Worm (Caenorhabditis elegans) whole organism, late embryonic: Measurements from ENCODE around the gene nse-4.

Experiments used
- C08G9.2 ChIP-seq: sonication (generic microtip); optimal IDR thresholded peaks from 2 replicates; lab custom pipeline; 2016; ENCODE audit warnings: mild to moderate bottlenecking, missing genetic modification characterization, moderate library complexity, missing compliant biosample characterization
- C38D4.7 ChIP-seq: fragments of 200-800 bp; sonication (Bioruptor generic); optimal IDR thresholded peaks from 2 replicates; lab custom pipeline; 2018; ENCODE audit warnings: mild to moderate bottlenecking, missing genetic modification characterization, moderate library complexity, missing compliant biosample characterization
- F13H6.1 ChIP-seq: sonication (generic microtip); optimal IDR thresholded peaks from 2 replicates; lab custom pipeline; 2016; ENCODE audit warnings: missing genetic modification characterization, missing compliant biosample characterization
- T23F11.4 ChIP-seq: fragments of 200-800 bp; sonication (Bioruptor generic); optimal IDR thresholded peaks from 2 replicates; lab custom pipeline; 2018; ENCODE audit warnings: mild to moderate bottlenecking, missing genetic modification characterization, missing compliant biosample characterization
- Y22D7AL.16 ChIP-seq: sonication (generic microtip); optimal IDR thresholded peaks from 2 replicates; lab custom pipeline; 2016; ENCODE audit warnings: missing genetic modification characterization, missing compliant biosample characterization
- ahr-1 ChIP-seq: sonication (generic microtip); optimal IDR thresholded peaks from 2 replicates; lab custom pipeline; 2016; ENCODE audit warnings: missing genetic modification characterization, missing compliant biosample characterization
- ama-1 ChIP-seq: fragments of 150-350 bp; optimal IDR thresholded peaks from 2 replicates; lab custom pipeline; 2014
- ceh-18 ChIP-seq: sonication (generic microtip); optimal IDR thresholded peaks from 2 replicates; lab custom pipeline; 2016; ENCODE audit warnings: missing genetic modification characterization, missing compliant biosample characterization
- ceh-31 ChIP-seq: sonication (generic microtip); optimal IDR thresholded peaks from 2 replicates; lab custom pipeline; 2016; ENCODE audit warnings: missing genetic modification characterization, missing compliant biosample characterization
- ceh-34 ChIP-seq: sonication (generic microtip); optimal IDR thresholded peaks from 2 replicates; lab custom pipeline; 2016; ENCODE audit warnings: mild to moderate bottlenecking, missing genetic modification characterization, missing compliant biosample characterization
- ceh-48 ChIP-seq: sonication (generic microtip); optimal IDR thresholded peaks from 2 replicates; lab custom pipeline; 2016; ENCODE audit warnings: missing genetic modification characterization, inconsistent platforms, missing compliant biosample characterization
- ceh-6 ChIP-seq: fragments of 200-800 bp; sonication (Bioruptor generic); optimal IDR thresholded peaks from 2 replicates; lab custom pipeline; 2018; ENCODE audit warnings: mild to moderate bottlenecking, missing genetic modification characterization, missing compliant biosample characterization
- dve-1 ChIP-seq: sonication (generic microtip); optimal IDR thresholded peaks from 2 replicates; lab custom pipeline; 2017; ENCODE audit warnings: antibody characterized with exemption, mild to moderate bottlenecking, missing genetic modification characterization, missing compliant biosample characterization
- elt-2 ChIP-seq: sonication (generic microtip); optimal IDR thresholded peaks from 2 replicates; lab custom pipeline; 2016; ENCODE audit warnings: missing genetic modification reagents, missing genetic modification characterization, missing compliant biosample characterization
- fax-1 ChIP-seq: sonication (generic microtip); optimal IDR thresholded peaks from 2 replicates; lab custom pipeline; 2016; ENCODE audit warnings: missing genotype, missing genetic modification characterization, missing compliant biosample characterization
- gmeb-2 ChIP-seq: sonication (generic microtip); optimal IDR thresholded peaks from 2 replicates; lab custom pipeline; 2016; ENCODE audit warnings: missing genetic modification characterization, inconsistent platforms, missing compliant biosample characterization
- madf-2 ChIP-seq: sonication (generic microtip); optimal IDR thresholded peaks from 2 replicates; lab custom pipeline; 2017; ENCODE audit warnings: missing genetic modification characterization, missing compliant biosample characterization
- mec-3 ChIP-seq: sonication (generic microtip); optimal IDR thresholded peaks from 2 replicates; lab custom pipeline; 2016; ENCODE audit warnings: borderline replicate concordance, missing genetic modification characterization, missing compliant biosample characterization
- nfya-1 ChIP-seq: sonication (generic microtip); optimal IDR thresholded peaks from 2 replicates; lab custom pipeline; 2017; ENCODE audit warnings: missing genetic modification characterization, mild to moderate bottlenecking, missing compliant biosample characterization, antibody characterized with exemption, moderate library complexity
- npax-4 ChIP-seq: sonication (generic microtip); optimal IDR thresholded peaks from 2 replicates; lab custom pipeline; 2016; ENCODE audit warnings: missing genetic modification characterization, missing compliant biosample characterization
- odd-2 ChIP-seq: sonication (generic microtip); optimal IDR thresholded peaks from 2 replicates; lab custom pipeline; 2017; ENCODE audit warnings: antibody characterized with exemption, mild to moderate bottlenecking, missing genetic modification characterization, missing compliant biosample characterization
- pax-1 ChIP-seq: fragments of 150-350 bp; optimal IDR thresholded peaks from 2 replicates; lab custom pipeline; 2014; ENCODE audit warnings: missing biosample characterization, missing genetic modification characterization
- pha-2 ChIP-seq: sonication (generic microtip); optimal IDR thresholded peaks from 2 replicates; lab custom pipeline; 2017; ENCODE audit warnings: mild to moderate bottlenecking, missing genetic modification characterization, missing compliant biosample characterization
- pha-4 ChIP-seq: fragments of 150-350 bp; optimal IDR thresholded peaks from 2 replicates; lab custom pipeline; 2018; ENCODE audit warnings: missing biosample characterization, missing genetic modification reagents, missing genetic modification characterization
- pros-1 ChIP-seq: fragments of 150-350 bp; optimal IDR thresholded peaks from 2 replicates; lab custom pipeline; 2014; ENCODE audit warnings: missing biosample characterization, missing genetic modification reagents, missing genetic modification characterization
- ref-2 ChIP-seq: sonication (generic microtip); optimal IDR thresholded peaks from 2 replicates; lab custom pipeline; 2016; ENCODE audit warnings: missing genetic modification characterization, missing compliant biosample characterization
- rnt-1 ChIP-seq: sonication (generic microtip); optimal IDR thresholded peaks from 2 replicates; lab custom pipeline; 2016; ENCODE audit warnings: missing genetic modification characterization, missing compliant biosample characterization
- sox-2 ChIP-seq: fragments of 200-800 bp; sonication (Bioruptor generic); IDR thresholded peaks from 2 replicates; pipeline ENCODE4 v1.3.6; 2022; ENCODE audit warnings: missing genetic modification reagents, missing genetic modification characterization, missing compliant biosample characterization
- sox-4 ChIP-seq: sonication (generic microtip); optimal IDR thresholded peaks from 2 replicates; lab custom pipeline; 2017; ENCODE audit warnings: mild to moderate bottlenecking, missing genetic modification characterization, inconsistent platforms, missing compliant biosample characterization
- ttx-3 ChIP-seq: sonication (generic microtip); optimal IDR thresholded peaks from 2 replicates; lab custom pipeline; 2016; ENCODE audit warnings: missing genetic modification reagents, missing genetic modification characterization, missing compliant biosample characterization
- unc-3 ChIP-seq, 2 experiments: fragments of 200-800 bp in 1 of 2; sonication (Bioruptor generic) in 1 of 2; sonication (generic microtip) in 1 of 2; conservative IDR thresholded peaks in 1 of 2; optimal IDR thresholded peaks in 1 of 2; 2 replicates each; pipeline versions ENCODE4 v1.3.6 to Lab custom; 2016 to 2022; ENCODE audit warnings: missing compliant biosample characterization in 2 of 2, missing genetic modification characterization in 2 of 2, missing genetic modification reagents in 1 of 2
- unc-42 ChIP-seq: sonication (generic microtip); optimal IDR thresholded peaks from 2 replicates; lab custom pipeline; 2016; ENCODE audit warnings: missing genotype, missing genetic modification characterization, missing compliant biosample characterization
- unc-55 ChIP-seq: sonication (generic microtip); optimal IDR thresholded peaks from 2 replicates; lab custom pipeline; 2017; ENCODE audit warnings: missing biosample characterization, missing genetic modification reagents, missing genetic modification characterization
- zip-5 ChIP-seq: sonication (generic microtip); optimal IDR thresholded peaks from 2 replicates; lab custom pipeline; 2016; ENCODE audit warnings: missing genetic modification characterization, missing compliant biosample characterization

The nse-4 gene

ce11 chrIV:11498169-11498568 is 17.5 kb downstream of the nse-4 start, which contains the start of gene sms-1:
TSS of gene sms-1 (minus strand) at chrIV:11498174.
- TF ChIP-seq ceh-6 (GFP tag; lab: Kevin White, UChicago) (no peak), dve-1 (tag; lab: Kevin White, UChicago) (no peak), F13H6.1 (tag; lab: Kevin White, UChicago) (no peak), unc-42 (tag; lab: Kevin White, UChicago) (no peak), C08G9.2 (tag; lab: Kevin White, UChicago) (no peak), ref-2 (tag; lab: Kevin White, UChicago) (no peak), ceh-34 (tag; lab: Kevin White, UChicago) (no peak), ttx-3 (tag; lab: Kevin White, UChicago) (no peak)

ce11 chrIV:11500421-11500820 is 19.8 kb downstream of the nse-4 start, which contains the start of gene H21P03.10:
TSS of gene H21P03.10 (plus strand) at chrIV:11500721.
- TF ChIP-seq zip-5 (tag; lab: Kevin White, UChicago) (no peak), T23F11.4 (no peak)

- TF ChIP-seq dve-1 (tag; lab: Kevin White, UChicago) (no peak), ceh-48 (tag; lab: Kevin White, UChicago) (no peak), pha-2 (tag; lab: Kevin White, UChicago) (no peak), sox-2 (no peak), pros-1 (tag; lab: Kevin White, UChicago) (no peak), ttx-3 (tag; lab: Kevin White, UChicago) (no peak)
These were observed 23.0 kb downstream of the nse-4 start for ce11 chrIV:11503654-11504053.

ce11 chrIV:11504416-11504815 is 23.8 kb downstream of the nse-4 start, which contains the start of gene twk-25:
TSS of gene twk-25 (plus strand) at chrIV:11504716.
- TF ChIP-seq ahr-1 (tag; lab: Kevin White, UChicago) (no peak), gmeb-2 (tag; lab: Kevin White, UChicago) (no peak), ama-1 (lab: Kevin White, UChicago) (no peak), odd-2 (no peak), unc-3 (GFP tag; conservative IDR thresholded peaks at IDR 0.05; lab: Robert Waterston, UW) (no peak), unc-3 (tag; optimal IDR thresholded peaks at IDR 0.05; lab: Kevin White, UChicago) (no peak), C38D4.7 (no peak), Y22D7AL.16 (no peak), rnt-1 (no peak)

ce11 chrIV:11510664-11511063 is 30.0 kb downstream of the nse-4 start, which contains the start of gene M04B2.6:
TSS of gene M04B2.6 (minus strand) at chrIV:11510764.
- TF ChIP-seq ref-2 (tag; lab: Kevin White, UChicago) = no peak
- no peak for TF ChIP-seq fax-1 (tag; lab: Kevin White, UChicago)
- TF ChIP-seq unc-42 (tag; lab: Kevin White, UChicago) = peak; percentile 0
- no peak for TF ChIP-seq pax-1
- no peak for TF ChIP-seq ceh-34 (tag; lab: Kevin White, UChicago)
- no peak for TF ChIP-seq npax-4

ce11 chrIV:11520960-11521359 is 40.3 kb downstream of the nse-4 start, which contains the start of the genes M04B2.4 and gfl-1:
TSS of gene M04B2.4 (minus strand) at chrIV:11521031.
TSS of gene gfl-1 (plus strand) at chrIV:11521290.
- TF ChIP-seq sox-4 (tag; lab: Kevin White, UChicago) = no peak
- TF ChIP-seq elt-2 (tag; lab: Kevin White, UChicago) = peak; percentile 36
- peak; percentile 7 for TF ChIP-seq nfya-1
- TF ChIP-seq, all 69 proteins: peak for 2

- TF ChIP-seq dve-1 (tag; lab: Kevin White, UChicago) (peak; percentile 21), ref-2 (tag; lab: Kevin White, UChicago) (peak; percentile 6), ceh-31 (tag; lab: Kevin White, UChicago) (peak; percentile 22), mec-3 (tag; lab: Kevin White, UChicago) (no peak), nfya-1 (peak; percentile 49), madf-2 (peak; percentile 99), pha-4 (tag; lab: Kevin White, UChicago) (no peak), ceh-18 (tag; lab: Kevin White, UChicago) (peak; percentile 37), unc-55 (GFP tag; lab: Kevin White, UChicago) (peak; percentile 24), gmeb-2 (tag; lab: Kevin White, UChicago) (no peak), ceh-48 (tag; lab: Kevin White, UChicago) (peak; percentile 16)
- TF ChIP-seq, all 69 proteins: peak for 8
These were observed 41.7 kb downstream of the nse-4 start for ce11 chrIV:11522225-11522952.
